Worm (Caenorhabditis elegans) whole organism, L2 larva: ENCODE measurements around the gene srbc-32.

ENCODE experiments used
- ZK546.5 ChIP-seq: sonication (generic microtip); optimal IDR thresholded peaks from 2 replicates; lab custom pipeline; 2017; ENCODE audit warnings: missing biosample characterization, missing genetic modification characterization
- lin-13 ChIP-seq: fragments of 150-350 bp; optimal IDR thresholded peaks from 2 replicates; lab custom pipeline; 2014; ENCODE audit warnings: missing biosample characterization, missing genetic modification reagents, missing genetic modification characterization

DNA sequence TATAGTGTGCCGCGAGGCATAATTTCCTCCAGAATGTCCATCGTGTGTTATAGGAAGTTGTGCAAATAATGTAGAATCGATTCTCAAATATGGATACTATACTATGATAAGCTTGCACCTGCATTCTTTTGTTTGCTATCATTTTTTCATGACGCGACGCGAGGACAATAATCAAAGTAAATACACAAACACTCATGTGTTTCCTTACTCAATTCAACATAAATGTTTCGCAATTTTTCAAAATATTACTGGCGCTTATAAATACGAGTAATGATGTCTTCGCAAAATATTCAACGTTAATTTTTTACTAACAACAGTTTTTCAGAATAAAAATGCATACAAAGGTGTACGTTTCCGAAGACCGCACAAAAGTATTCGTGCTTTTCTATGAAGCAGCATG is 36.5 kb upstream of the srbc-32 start, which contains the start of gene irg-1:
- no peak for TF ChIP-seq lin-13 (GFP tag; lab: Kevin White, UChicago)
- TF ChIP-seq ZK546.5 (tag; lab: Kevin White, UChicago): no peak
